Fruit fly (Drosophila melanogaster): ENCODE measurements around the gene CG11570.

The CG11570 gene

dm6 chr3L:11925382-11925781 is 32.2 kb downstream of the CG11570 start:
- TF ChIP-seq dsf (GFP tag; optimal IDR thresholded peaks at IDR 0.05; ENCODE audit: borderline replicate concordance), result no peak
- TF ChIP-seq CG9705 (GFP tag; optimal IDR thresholded peaks at IDR 0.05), result no peak
- no peak for TF ChIP-seq Jra (GFP tag; optimal IDR thresholded peaks at IDR 0.05)
- no peak for TF ChIP-seq dl (GFP tag; optimal IDR thresholded peaks at IDR 0.05; ENCODE audit: insufficient read depth in 1 of 2, partially characterized antibody in 2 of 2)
- no peak for TF ChIP-seq br (GFP tag; optimal IDR thresholded peaks at IDR 0.05)
- TF ChIP-seq Rel (GFP tag; optimal IDR thresholded peaks at IDR 0.05), result no peak
- TF ChIP-seq Rel (tag; optimal IDR thresholded peaks at IDR 0.05), result no peak
- no peak for TF ChIP-seq OdsH (GFP tag; optimal IDR thresholded peaks at IDR 0.05)
- no peak for TF ChIP-seq Hr78 (GFP tag; optimal IDR thresholded peaks at IDR 0.05)
- no peak for TF ChIP-seq GATAd (GFP tag; optimal IDR thresholded peaks at IDR 0.05)
- no peak for TF ChIP-seq N (GFP tag; optimal IDR thresholded peaks at IDR 0.05)
- TF ChIP-seq Abd-B (GFP tag; optimal IDR thresholded peaks at IDR 0.05), result no peak
- no peak for TF ChIP-seq Myc (optimal IDR thresholded peaks at IDR 0.05)
- TF ChIP-seq Hnf4 (GFP tag; optimal IDR thresholded peaks at IDR 0.05), result no peak
- no peak for TF ChIP-seq sage (GFP tag; optimal IDR thresholded peaks at IDR 0.05)
- TF ChIP-seq CrebA (GFP tag; optimal IDR thresholded peaks at IDR 0.05; ENCODE audit: borderline replicate concordance), result no peak
- TF ChIP-seq sv (GFP tag; optimal IDR thresholded peaks at IDR 0.05), result no peak

DNA sequence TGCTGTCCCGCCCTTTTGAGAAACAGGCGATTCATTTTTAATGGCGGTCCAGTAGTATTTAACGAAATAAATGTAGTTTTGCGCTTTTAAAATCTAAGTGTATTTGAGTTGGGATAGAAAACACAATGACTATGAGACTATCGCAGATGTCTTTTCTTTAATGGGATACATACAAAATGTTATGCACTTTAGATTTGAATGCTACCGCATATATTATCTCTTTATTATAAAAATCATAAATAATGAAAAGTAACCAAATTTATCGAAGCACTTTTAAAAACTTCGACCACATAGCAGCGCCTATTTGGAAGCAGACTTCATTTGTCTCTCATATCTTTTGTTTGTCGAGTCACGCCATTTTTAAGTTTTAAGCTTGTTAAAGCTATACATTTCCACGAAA is 32.9 kb downstream of the CG11570 start, which contains the start of gene SdhAL:
TSS of gene SdhAL (minus strand) at position 101 of the 400 bp plus-strand sequence.
- TF ChIP-seq psq (GFP tag; optimal IDR thresholded peaks at IDR 0.05), result no peak
- no peak for TF ChIP-seq Hr78 (GFP tag; optimal IDR thresholded peaks at IDR 0.05)
- TF ChIP-seq dl (GFP tag; optimal IDR thresholded peaks at IDR 0.05; ENCODE audit: insufficient read depth in 1 of 2, partially characterized antibody in 2 of 2), result no peak
- no peak for TF ChIP-seq tai (GFP tag; optimal IDR thresholded peaks at IDR 0.05)
- no peak for TF ChIP-seq Jra (GFP tag; optimal IDR thresholded peaks at IDR 0.05)
- TF ChIP-seq CG32264 (GFP tag; optimal IDR thresholded peaks at IDR 0.05), result no peak

dm6 chr3L:11921213-11921612 is 36.4 kb downstream of the CG11570 start, which contains the start of gene CG11588:
TSS of gene CG11588 (plus strand) at chr3L:11921513.
- TF ChIP-seq lola (GFP tag; optimal IDR thresholded peaks at IDR 0.05) (no peak), tai (GFP tag; optimal IDR thresholded peaks at IDR 0.05) (no peak), Hr83 (GFP tag; optimal IDR thresholded peaks at IDR 0.05; ENCODE audit: poor library complexity, severe bottlenecking) (no peak), CrebA (GFP tag; optimal IDR thresholded peaks at IDR 0.05; ENCODE audit: borderline replicate concordance) (no peak), CG32264 (GFP tag; optimal IDR thresholded peaks at IDR 0.05) (no peak), Dif (GFP tag; optimal IDR thresholded peaks at IDR 0.05; ENCODE audit: partially characterized antibody) (no peak), dl (GFP tag; optimal IDR thresholded peaks at IDR 0.05; ENCODE audit: insufficient read depth in 1 of 2, partially characterized antibody in 2 of 2) (no peak), fru (GFP tag; optimal IDR thresholded peaks at IDR 0.05) (no peak), br (GFP tag; optimal IDR thresholded peaks at IDR 0.05) (no peak), usp (GFP tag; optimal IDR thresholded peaks at IDR 0.05) (no peak), dmrt93B (GFP tag; optimal IDR thresholded peaks at IDR 0.05) (no peak), jim (GFP tag; optimal IDR thresholded peaks at IDR 0.05) (no peak)

DNA sequence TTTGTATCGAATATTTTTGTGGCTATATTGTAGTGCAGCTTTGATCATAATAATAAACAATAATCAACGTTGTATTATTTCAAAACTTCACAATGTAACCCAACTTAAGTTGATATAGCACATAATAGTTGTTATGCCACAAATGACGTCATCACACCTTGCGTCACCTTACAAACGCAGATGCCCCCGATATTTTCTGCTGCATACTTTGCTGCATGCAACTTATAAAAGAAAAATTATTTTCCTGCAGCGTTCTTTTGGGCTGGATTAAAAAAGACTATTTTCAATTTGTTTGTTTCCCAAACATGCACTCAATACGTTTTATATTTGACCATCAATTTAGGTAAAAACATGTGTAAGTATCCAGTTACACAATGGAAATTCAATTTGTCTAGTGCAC is 39.4 kb downstream of the CG11570 start:
- no peak for TF ChIP-seq dl (GFP tag; optimal IDR thresholded peaks at IDR 0.05; ENCODE audit: insufficient read depth in 1 of 2, partially characterized antibody in 2 of 2)
- TF ChIP-seq Myc (optimal IDR thresholded peaks at IDR 0.05), result peak; percentile 84
- TF ChIP-seq lola (GFP tag; optimal IDR thresholded peaks at IDR 0.05), result peak; percentile 35
- TF ChIP-seq Rel (GFP tag; optimal IDR thresholded peaks at IDR 0.05), result no peak
- TF ChIP-seq Rel (tag; optimal IDR thresholded peaks at IDR 0.05), result no peak
- no peak for TF ChIP-seq HLH106 (tag; optimal IDR thresholded peaks at IDR 0.05)
- peak; percentile 21 for TF ChIP-seq Dif (GFP tag; optimal IDR thresholded peaks at IDR 0.05; ENCODE audit: partially characterized antibody)
- TF ChIP-seq Dfd (GFP tag; optimal IDR thresholded peaks at IDR 0.05), result no peak
- TF ChIP-seq Vsx2 (GFP tag; optimal IDR thresholded peaks at IDR 0.05; ENCODE audit: partially characterized antibody), result peak; percentile 70
- no peak for TF ChIP-seq OdsH (GFP tag; optimal IDR thresholded peaks at IDR 0.05)
- TF ChIP-seq foxo (GFP tag; optimal IDR thresholded peaks at IDR 0.05), result no peak
- TF ChIP-seq pan (optimal IDR thresholded peaks at IDR 0.05), result no peak
- TF ChIP-seq N (GFP tag; optimal IDR thresholded peaks at IDR 0.05), result peak; percentile 47
- no peak for TF ChIP-seq CG32264 (GFP tag; optimal IDR thresholded peaks at IDR 0.05)
- TF ChIP-seq Mio (GFP tag; optimal IDR thresholded peaks at IDR 0.05), result no peak
